Worm (Caenorhabditis elegans) whole organism, L4 larva: ENCODE results near the gene C01G12.5.

Experiments
- D1046.2 ChIP-seq: fragments of 200-800 bp; sonication (Bioruptor generic); IDR thresholded peaks from 2 replicates; pipeline ENCODE4 v1.3.6; 2022; ENCODE audit warnings: missing genetic modification characterization, missing compliant biosample characterization
- F37D6.2 ChIP-seq: sonication (generic microtip); optimal IDR thresholded peaks from 2 replicates; lab custom pipeline; 2016; ENCODE audit warnings: mild to moderate bottlenecking, missing genetic modification characterization, missing compliant biosample characterization
- T20F7.1 ChIP-seq: fragments of 200-800 bp; sonication (Bioruptor generic); optimal IDR thresholded peaks from 2 replicates; lab custom pipeline; 2018; ENCODE audit warnings: mild to moderate bottlenecking, missing genetic modification characterization, missing compliant biosample characterization
- T26A8.4 ChIP-seq: fragments of 200-800 bp; sonication (Bioruptor generic); IDR thresholded peaks from 2 replicates; pipeline ENCODE4 v1.3.6; 2022; ENCODE audit warnings: missing genetic modification characterization, missing compliant biosample characterization
- Y105C5A.15 ChIP-seq: fragments of 200-800 bp; sonication (Bioruptor generic); IDR thresholded peaks from 2 replicates; pipeline ENCODE4 v1.3.6; 2022; ENCODE audit warnings: missing genetic modification characterization, missing compliant biosample characterization
- Y48G9A.11 ChIP-seq: fragments of 200-800 bp; sonication (Bioruptor generic); IDR thresholded peaks from 2 replicates; pipeline ENCODE4 v1.3.6; 2022; ENCODE audit warnings: missing genetic modification reagents, missing genetic modification characterization, missing compliant biosample characterization
- Y5F2A.4 ChIP-seq: fragments of 200-800 bp; sonication (Bioruptor generic); optimal IDR thresholded peaks from 2 replicates; lab custom pipeline; 2018; ENCODE audit warnings: mild to moderate bottlenecking, missing genetic modification characterization, missing compliant biosample characterization
- Y75B8A.6 ChIP-seq: fragments of 200-800 bp; sonication (Bioruptor generic); IDR thresholded peaks from 2 replicates; pipeline ENCODE4 v1.3.6; 2022; ENCODE audit warnings: missing genetic modification reagents, missing genetic modification characterization, missing compliant biosample characterization
- ZK546.5 ChIP-seq, 2 experiments: sonication (generic microtip); optimal IDR thresholded peaks; 2 replicates each; lab custom pipeline; 2017; ENCODE audit warnings: missing biosample characterization in 2 of 2, missing genetic modification characterization in 2 of 2
- aha-1 ChIP-seq: fragments of 150-350 bp; peaks from one replicate; lab custom pipeline; 2014; ENCODE audit warnings: missing biosample characterization, missing genetic modification characterization
- attf-4 ChIP-seq: sonication (generic microtip); optimal IDR thresholded peaks from 3 replicates; lab custom pipeline; 2017; ENCODE audit warnings: missing biosample characterization, missing genetic modification characterization
- ceh-20 ChIP-seq: fragments of 200-800 bp; sonication (Bioruptor generic); IDR thresholded peaks from 2 replicates; pipeline ENCODE4 v1.3.6; 2022; ENCODE audit warnings: missing genetic modification reagents, missing genetic modification characterization, missing compliant biosample characterization
- ceh-28 ChIP-seq: fragments of 150-350 bp; optimal IDR thresholded peaks from 2 replicates; lab custom pipeline; 2014; ENCODE audit warnings: missing biosample characterization, missing genetic modification reagents, missing genetic modification characterization
- ceh-44 ChIP-seq: fragments of 200-800 bp; sonication (Bioruptor generic); IDR thresholded peaks from 2 replicates; pipeline ENCODE4 v1.3.6; 2022; ENCODE audit warnings: missing genetic modification reagents, missing genetic modification characterization, missing compliant biosample characterization
- ctbp-1 ChIP-seq: fragments of 200-800 bp; sonication (Bioruptor generic); IDR thresholded peaks from 2 replicates; pipeline ENCODE4 v1.3.6; 2022; ENCODE audit warnings: missing genetic modification reagents, missing genetic modification characterization, missing compliant biosample characterization
- daf-16 ChIP-seq, 3 experiments: sonication (generic microtip); optimal IDR thresholded peaks; 2 replicates each; lab custom pipeline; 2016 to 2017; ENCODE audit warnings: missing genetic modification characterization in 3 of 3, missing genetic modification reagents in 3 of 3, mild to moderate bottlenecking in 2 of 3, missing compliant biosample characterization in 2 of 3, missing biosample characterization in 1 of 3, moderate library complexity in 1 of 3
- daf-8 ChIP-seq: fragments of 200-800 bp; sonication (Bioruptor generic); IDR thresholded peaks from 2 replicates; pipeline ENCODE4 v1.3.6; 2022; ENCODE audit warnings: missing genetic modification characterization, missing compliant biosample characterization
- dmd-6 ChIP-seq: fragments of 200-800 bp; sonication (Bioruptor generic); IDR thresholded peaks from 2 replicates; pipeline ENCODE4 v1.3.6; 2022; ENCODE audit warnings: missing genetic modification reagents, missing genetic modification characterization, missing compliant biosample characterization
- dmd-8 ChIP-seq: fragments of 200-800 bp; sonication (Bioruptor generic); IDR thresholded peaks from 2 replicates; pipeline ENCODE4 v1.3.6; 2022; ENCODE audit warnings: missing genetic modification characterization, missing compliant biosample characterization
- egl-27 ChIP-seq: sonication (generic microtip); optimal IDR thresholded peaks from 3 replicates; lab custom pipeline; 2017; ENCODE audit warnings: missing biosample characterization, missing genetic modification reagents, missing genetic modification characterization
- egl-43 ChIP-seq: fragments of 200-800 bp; sonication (Bioruptor generic); IDR thresholded peaks from 2 replicates; pipeline ENCODE4 v1.3.6; 2022; ENCODE audit warnings: missing genetic modification reagents, missing genetic modification characterization, missing compliant biosample characterization
- gei-8 ChIP-seq: fragments of 200-800 bp; sonication (Bioruptor generic); optimal IDR thresholded peaks from 2 replicates; lab custom pipeline; 2018; ENCODE audit warnings: mild to moderate bottlenecking, missing genetic modification characterization, missing compliant biosample characterization
- lin-13 ChIP-seq: fragments of 150-350 bp; optimal IDR thresholded peaks from 2 replicates; lab custom pipeline; 2014; ENCODE audit warnings: missing biosample characterization, missing genetic modification reagents, missing genetic modification characterization
- lin-15B ChIP-seq: fragments of 150-350 bp; sonication (generic microtip); optimal IDR thresholded peaks from 3 replicates; lab custom pipeline; 2014; ENCODE audit warnings: missing biosample characterization, missing genetic modification characterization
- lin-38 ChIP-seq: fragments of 200-800 bp; sonication (Bioruptor generic); IDR thresholded peaks from 2 replicates; pipeline ENCODE4 v1.3.6; 2022; ENCODE audit warnings: missing genetic modification reagents, missing genetic modification characterization, missing compliant biosample characterization
- lsy-2 ChIP-seq, 2 experiments: fragments of 150-350 bp in 1 of 2; sonication (generic microtip) in 1 of 2; optimal IDR thresholded peaks; 2 replicates each; lab custom pipeline; 2014 to 2017; ENCODE audit warnings: missing biosample characterization in 2 of 2, missing genetic modification characterization in 2 of 2
- madf-9 ChIP-seq: fragments of 200-800 bp; sonication (Bioruptor generic); conservative IDR thresholded peaks from 2 replicates; pipeline ENCODE4 v1.3.6; 2022; ENCODE audit warnings: missing genetic modification reagents, missing genetic modification characterization, missing compliant biosample characterization
- mes-2 ChIP-seq: sonication (generic microtip); optimal IDR thresholded peaks from 2 replicates; lab custom pipeline; 2016; ENCODE audit warnings: missing genotype, mild to moderate bottlenecking, missing genetic modification characterization, missing compliant biosample characterization; ENCODE audit not compliant: poor library complexity, severe bottlenecking
- nhr-11 ChIP-seq: fragments of 150-350 bp; optimal IDR thresholded peaks from 2 replicates; lab custom pipeline; 2014; ENCODE audit warnings: missing biosample characterization, missing genetic modification characterization
- nhr-237 ChIP-seq: sonication (generic microtip); optimal IDR thresholded peaks from 2 replicates; lab custom pipeline; 2017; ENCODE audit warnings: missing biosample characterization, missing genetic modification characterization
- nhr-28 ChIP-seq: fragments of 150-350 bp; optimal IDR thresholded peaks from 2 replicates; lab custom pipeline; 2014; ENCODE audit warnings: missing biosample characterization, missing genetic modification characterization
- nhr-42 ChIP-seq: fragments of 200-800 bp; sonication (Bioruptor generic); IDR thresholded peaks from 2 replicates; pipeline ENCODE4 v1.3.6; 2022; ENCODE audit warnings: missing genetic modification characterization, missing compliant biosample characterization
- nhr-48 ChIP-seq: sonication (generic microtip); optimal IDR thresholded peaks from 2 replicates; lab custom pipeline; 2016; ENCODE audit warnings: mild to moderate bottlenecking, missing genetic modification characterization, missing compliant biosample characterization
- nhr-76 ChIP-seq: fragments of 150-350 bp; optimal IDR thresholded peaks from 2 replicates; lab custom pipeline; 2014; ENCODE audit warnings: missing biosample characterization, missing genetic modification characterization
- nhr-77 ChIP-seq: fragments of 150-350 bp; optimal IDR thresholded peaks from 2 replicates; lab custom pipeline; 2014; ENCODE audit warnings: missing biosample characterization, missing genetic modification characterization
- rbr-2 ChIP-seq: sonication (generic microtip); optimal IDR thresholded peaks from 2 replicates; lab custom pipeline; 2016; ENCODE audit warnings: missing genotype, missing genetic modification characterization, missing compliant biosample characterization
- sdz-12 ChIP-seq: fragments of 200-800 bp; sonication (Bioruptor generic); optimal IDR thresholded peaks from 2 replicates; lab custom pipeline; 2018; ENCODE audit warnings: mild to moderate bottlenecking, missing genetic modification characterization, missing compliant biosample characterization
- skn-1 ChIP-seq: fragments of 150-350 bp; optimal IDR thresholded peaks from 2 replicates; lab custom pipeline; 2014; ENCODE audit warnings: missing biosample characterization, missing genetic modification characterization
- tag-97 ChIP-seq: fragments of 200-800 bp; sonication (Bioruptor generic); IDR thresholded peaks from 2 replicates; pipeline ENCODE4 v1.3.6; 2022; ENCODE audit warnings: missing genetic modification characterization, missing compliant biosample characterization
- unc-130 ChIP-seq: sonication (generic microtip); optimal IDR thresholded peaks from 2 replicates; lab custom pipeline; 2016; ENCODE audit warnings: missing genetic modification reagents, missing genetic modification characterization, missing compliant biosample characterization
- unc-62 ChIP-seq, 3 experiments: fragments of 150-350 bp in 1 of 3; sonication (generic microtip); optimal IDR thresholded peaks in 2 of 3; peaks in 1 of 3; 1 replicate in 1 of 3; 2 replicates in 2 of 3; lab custom pipeline; 2014 to 2017; ENCODE audit warnings: missing biosample characterization in 3 of 3, missing genetic modification characterization in 3 of 3, missing genetic modification reagents in 3 of 3, missing genotype in 1 of 3
- vab-7 ChIP-seq: fragments of 200-800 bp; sonication (Bioruptor generic); IDR thresholded peaks from 2 replicates; pipeline ENCODE4 v1.3.6; 2022; ENCODE audit warnings: missing genetic modification reagents, missing genetic modification characterization, missing compliant biosample characterization
- zfp-3 ChIP-seq: fragments of 200-800 bp; sonication (Bioruptor generic); conservative IDR thresholded peaks from 2 replicates; pipeline ENCODE4 v1.3.6; 2022; ENCODE audit warnings: missing genetic modification reagents, missing genetic modification characterization, missing compliant biosample characterization
- ztf-11 ChIP-seq: fragments of 150-350 bp; optimal IDR thresholded peaks from 2 replicates; lab custom pipeline; 2014; ENCODE audit warnings: missing biosample characterization, missing genetic modification characterization

C01G12.5 gene

ce11 chrII:14587407-14587806, at the start of gene C01G12.5:
Gene C01G12.5, minus strand, starts transcription at chrII:14587507.
- TF ChIP-seq madf-9 (GFP tag; lab: Robert Waterston, UW) (no peak), ceh-20 (GFP tag; lab: Robert Waterston, UW) (no peak), lin-13 (no peak), vab-7 (GFP tag; lab: Robert Waterston, UW) (no peak), T20F7.1 (no peak), tag-97 (GFP tag; lab: Robert Waterston, UW) (no peak), aha-1 (tag; lab: Kevin White, UChicago) (peak; percentile 26), unc-130 (GFP tag; lab: Kevin White, UChicago) (no peak), nhr-28 (tag; lab: Kevin White, UChicago) (peak; percentile 24), Y75B8A.6 (GFP tag; lab: Robert Waterston, UW) (no peak)

ce11 chrII:14636737-14637136, 49.4 kb upstream of the C01G12.5 start, which contains the start of gene sre-13:
Gene sre-13, minus strand, starts transcription at chrII:14636837.
- TF ChIP-seq sdz-12 (GFP tag; lab: Kevin White, UChicago) = no peak
- TF ChIP-seq nhr-237 = no peak
- TF ChIP-seq Y105C5A.15 = no peak
- no peak for TF ChIP-seq skn-1
- no peak for TF ChIP-seq ctbp-1 (GFP tag; lab: Robert Waterston, UW)
- TF ChIP-seq ztf-11 (tag; lab: Kevin White, UChicago) = no peak
- TF ChIP-seq zfp-3 (GFP tag; lab: Robert Waterston, UW) = no peak
- TF ChIP-seq rbr-2 = no peak
- no peak for TF ChIP-seq nhr-48 (tag; lab: Kevin White, UChicago)

ce11 chrII:14635895-14636294, 48.6 kb upstream of the C01G12.5 start:
- TF ChIP-seq lin-38 (GFP tag; lab: Robert Waterston, UW) (peak; percentile 53), ctbp-1 (GFP tag; lab: Robert Waterston, UW) (peak; percentile 33; the same call in 1 of the 2 replicates), ceh-44 (GFP tag; lab: Robert Waterston, UW) (0 out of 2 replicates have a peak, but pooled peaks have one; percentile 2), Y48G9A.11 (peak; percentile 53; the same call in 1 of the 2 replicates), egl-43 (0 out of 2 replicates have a peak, but pooled peaks have one; percentile 48), T26A8.4 (GFP tag; lab: Robert Waterston, UW) (peak; percentile 32; the same call in 1 of the 2 replicates)
- TF ChIP-seq, all 104 proteins: peak for 6; not testable (repeated sequence) for 98

ce11 chrII:14635179-14635578, 47.9 kb upstream of the C01G12.5 start:
- TF ChIP-seq dmd-6 (GFP tag; lab: Robert Waterston, UW) (peak; percentile 53), ZK546.5 (tag; optimal IDR thresholded peaks at IDR 0.05; lab: Kevin White, UChicago) (no peak), ceh-28 (tag; lab: Kevin White, UChicago) (no peak), ztf-11 (tag; lab: Kevin White, UChicago) (no peak), attf-4 (tag; lab: Kevin White, UChicago) (no peak), lsy-2 (tag; optimal IDR thresholded peaks at IDR 0.05; lab: Kevin White, UChicago) (no peak), Y5F2A.4 (no peak), skn-1 (no peak), unc-62 (GFP tag; optimal IDR thresholded peaks at IDR 0.05 in 1 of 2; lab: Kevin White, UChicago) (peak in 1 of 2 experiments; percentile 96), unc-62 (tag; optimal IDR thresholded peaks at IDR 0.05; lab: Kevin White, UChicago) (no peak), D1046.2 (0 out of 2 replicates have a peak, but pooled peaks have one; percentile 63), nhr-11 (tag; lab: Kevin White, UChicago) (peak; percentile 5), mes-2 (tag; lab: Kevin White, UChicago) (peak; percentile 76), lin-15B (tag; lab: Kevin White, UChicago) (no peak), T20F7.1 (no peak), nhr-76 (tag; lab: Kevin White, UChicago) (no peak), daf-8 (GFP tag; lab: Robert Waterston, UW) (no peak), nhr-42 (GFP tag; lab: Robert Waterston, UW) (peak; percentile 91), daf-16 (GFP tag; optimal IDR thresholded peaks at IDR 0.05; lab: Kevin White, UChicago) (no peak), daf-16 (tag; optimal IDR thresholded peaks at IDR 0.05; lab: Kevin White, UChicago) (no peak), zfp-3 (GFP tag; lab: Robert Waterston, UW) (peak; percentile 55; the same call in 1 of the 2 replicates), F37D6.2 (tag; lab: Kevin White, UChicago) (no peak), nhr-237 (no peak), nhr-77 (tag; lab: Kevin White, UChicago) (no peak), rbr-2 (peak; percentile 38), dmd-8 (peak; percentile 84), Y48G9A.11 (peak; percentile 71), gei-8 (no peak), lin-38 (GFP tag; lab: Robert Waterston, UW) (peak; percentile 67), ceh-44 (GFP tag; lab: Robert Waterston, UW) (peak; percentile 5; the same call in 1 of the 2 replicates), egl-27 (no peak)
